Worm (Caenorhabditis elegans): Measurements from ENCODE around the gene gab-1.

Gene gab-1

ce11 chrIII:12785427-12785826, 5.9 kb upstream of the gab-1 start:
- TF ChIP-seq daf-16 (GFP tag; optimal IDR thresholded peaks at IDR 0.05): no peak
- TF ChIP-seq daf-16 (tag; optimal IDR thresholded peaks at IDR 0.05): no peak
- no peak for TF ChIP-seq F26F4.8 (GFP tag; conservative IDR thresholded peaks at IDR 0.05)
- TF ChIP-seq mep-1 (tag; optimal IDR thresholded peaks at IDR 0.05): no peak
- TF ChIP-seq nhr-28 (tag; optimal IDR thresholded peaks at IDR 0.05): no peak
- TF ChIP-seq nhr-102 (tag; optimal IDR thresholded peaks at IDR 0.05): no peak
- TF ChIP-seq T26A8.4 (GFP tag; IDR thresholded peaks at IDR 0.05): no peak
- no peak for TF ChIP-seq fkh-10 (GFP tag; optimal IDR thresholded peaks at IDR 0.05)

- TF ChIP-seq daf-8 (GFP tag; IDR thresholded peaks at IDR 0.05) (no peak), dve-1 (tag; optimal IDR thresholded peaks at IDR 0.05; ENCODE audit: insufficient read depth) (no peak), R02D3.7 (tag; optimal IDR thresholded peaks at IDR 0.05) (no peak), sdz-12 (GFP tag; optimal IDR thresholded peaks at IDR 0.05) (no peak), daf-16 (GFP tag; optimal IDR thresholded peaks at IDR 0.05) (no peak), daf-16 (tag; optimal IDR thresholded peaks at IDR 0.05) (no peak), ceh-44 (GFP tag; IDR thresholded peaks at IDR 0.05) (no peak), ces-1 (GFP tag; optimal IDR thresholded peaks at IDR 0.05) (no peak), Y5F2A.4 (GFP tag; optimal IDR thresholded peaks at IDR 0.05) (no peak), ctbp-1 (GFP tag; IDR thresholded peaks at IDR 0.05) (no peak), zip-2 (tag; optimal IDR thresholded peaks at IDR 0.05) (no peak), tra-1 (GFP tag; IDR thresholded peaks at IDR 0.05) (no peak), zfp-2 (tag; optimal IDR thresholded peaks at IDR 0.05) (no peak), mdt-29 (GFP tag; IDR thresholded peaks at IDR 0.05) (no peak), lim-7 (GFP tag; IDR thresholded peaks at IDR 0.05) (no peak), set-16 (GFP tag; IDR thresholded peaks at IDR 0.05) (no peak), dmd-6 (GFP tag; IDR thresholded peaks at IDR 0.05) (no peak), ama-1 (optimal IDR thresholded peaks at IDR 0.05) (no peak)
Measured at ce11 chrIII:12784854-12785253, 5.3 kb upstream of the gab-1 start, which contains the start of gene lgc-37. Gene lgc-37 (plus strand): TSS chrIII:12785154.

ce11 chrIII:12783878-12784277, 4.4 kb upstream of the gab-1 start:
- TF ChIP-seq hif-1 (tag; optimal IDR thresholded peaks at IDR 0.05) (no peak), fkh-10 (GFP tag; optimal IDR thresholded peaks at IDR 0.05) (peak; percentile 71)

ce11 chrIII:12773753-12774152, 5.8 kb downstream of the gab-1 start:
- no peak for TF ChIP-seq dpl-1 (GFP tag; optimal IDR thresholded peaks at IDR 0.05)
- peak in 1 of 2 experiments; percentile 56 for TF ChIP-seq unc-62 (GFP tag; optimal IDR thresholded peaks at IDR 0.05 in 1 of 2)
- no peak for TF ChIP-seq unc-62 (tag; optimal IDR thresholded peaks at IDR 0.05)

ce11 chrIII:12764241-12764640, 15.3 kb downstream of the gab-1 start, which contains the start of the genes irld-19 and irld-61:
Gene irld-19 (minus strand): TSS chrIII:12764341.
Gene irld-61 (plus strand): TSS chrIII:12764553.
- no peak for TF ChIP-seq ctbp-1 (GFP tag; IDR thresholded peaks at IDR 0.05)
- TF ChIP-seq attf-4 (tag; optimal IDR thresholded peaks at IDR 0.05): no peak
- no peak for TF ChIP-seq T20F7.1 (GFP tag; optimal IDR thresholded peaks at IDR 0.05)
- TF ChIP-seq daf-19 (GFP tag; conservative IDR thresholded peaks at IDR 0.05): no peak
- no peak for TF ChIP-seq set-16 (GFP tag; IDR thresholded peaks at IDR 0.05)
- TF ChIP-seq zip-2 (tag; optimal IDR thresholded peaks at IDR 0.05): no peak
- no peak for TF ChIP-seq saeg-2 (GFP tag; IDR thresholded peaks at IDR 0.05)
- no peak for TF ChIP-seq pqm-1 (tag; optimal IDR thresholded peaks at IDR 0.05)
- TF ChIP-seq aha-1 (tag): no peak
- no peak for TF ChIP-seq lim-7 (GFP tag; IDR thresholded peaks at IDR 0.05)
- TF ChIP-seq dmd-6 (GFP tag; IDR thresholded peaks at IDR 0.05): no peak
- no peak for TF ChIP-seq rbr-2 (tag; optimal IDR thresholded peaks at IDR 0.05)
- no peak for TF ChIP-seq mdl-1 (tag; optimal IDR thresholded peaks at IDR 0.05)
- no peak for TF ChIP-seq Y5F2A.4 (GFP tag; optimal IDR thresholded peaks at IDR 0.05)
- TF ChIP-seq nhr-10 (tag; optimal IDR thresholded peaks at IDR 0.05): no peak

All from whole organism, L4 larva.